Worm (Caenorhabditis elegans) whole organism, early embryonic: ENCODE results near the gene rpl-42.

Experiments used
- B0310.2 ChIP-seq: sonication (generic microtip); optimal IDR thresholded peaks from 2 replicates; lab custom pipeline; 2016; ENCODE audit warnings: mild to moderate bottlenecking, missing genetic modification characterization, missing compliant biosample characterization
- F13C5.2 ChIP-seq: sonication (generic microtip); optimal IDR thresholded peaks from 2 replicates; lab custom pipeline; 2017; ENCODE audit warnings: mild to moderate bottlenecking, missing genetic modification characterization, inconsistent platforms, missing compliant biosample characterization
- aly-1 ChIP-seq: sonication (generic microtip); optimal IDR thresholded peaks from 2 replicates; lab custom pipeline; 2016; ENCODE audit warnings: missing genetic modification characterization, missing compliant biosample characterization
- ama-1 ChIP-seq: fragments of 150-350 bp; optimal IDR thresholded peaks from 2 replicates; lab custom pipeline; 2014
- ceh-13 ChIP-seq: fragments of 200-800 bp; sonication (Bioruptor generic); optimal IDR thresholded peaks from 2 replicates; lab custom pipeline; 2018; ENCODE audit warnings: mild to moderate bottlenecking, missing genetic modification characterization, missing compliant biosample characterization
- ceh-36 ChIP-seq: sonication (generic microtip); optimal IDR thresholded peaks from 2 replicates; lab custom pipeline; 2016; ENCODE audit warnings: missing genetic modification characterization, inconsistent platforms, missing compliant biosample characterization
- ets-7 ChIP-seq: sonication (generic microtip); optimal IDR thresholded peaks from 2 replicates; lab custom pipeline; 2016; ENCODE audit warnings: missing genotype, missing genetic modification characterization, missing compliant biosample characterization
- flt-1 ChIP-seq: fragments of 200-800 bp; sonication (Bioruptor generic); IDR thresholded peaks from 2 replicates; pipeline ENCODE4 v1.3.6; 2022; ENCODE audit warnings: missing genetic modification characterization, missing compliant biosample characterization
- hmbx-1 ChIP-seq: sonication (generic microtip); optimal IDR thresholded peaks from 2 replicates; lab custom pipeline; 2016; ENCODE audit warnings: mild to moderate bottlenecking, missing genetic modification characterization, missing compliant biosample characterization
- hmg-4 ChIP-seq: fragments of 200-800 bp; sonication (Bioruptor generic); optimal IDR thresholded peaks from 2 replicates; lab custom pipeline; 2018; ENCODE audit warnings: mild to moderate bottlenecking, missing genetic modification characterization, missing compliant biosample characterization
- hnd-1 ChIP-seq: sonication (generic microtip); optimal IDR thresholded peaks from 2 replicates; lab custom pipeline; 2016; ENCODE audit warnings: missing genetic modification characterization, missing compliant biosample characterization
- pes-1 ChIP-seq: fragments of 200-800 bp; sonication (Bioruptor generic); IDR thresholded peaks from 2 replicates; pipeline ENCODE4 v1.3.6; 2022; ENCODE audit warnings: missing genetic modification reagents, missing genetic modification characterization, missing compliant biosample characterization
- scrt-1 ChIP-seq: fragments of 200-800 bp; sonication (Bioruptor generic); IDR thresholded peaks from 2 replicates; pipeline ENCODE4 v1.3.6; 2022; ENCODE audit warnings: missing genetic modification characterization, missing compliant biosample characterization
- sea-1 ChIP-seq: fragments of 200-800 bp; sonication (Bioruptor generic); conservative IDR thresholded peaks from 2 replicates; pipeline ENCODE4 v1.3.6; 2022; ENCODE audit warnings: missing genetic modification characterization, missing compliant biosample characterization
- tbx-11 ChIP-seq: fragments of 200-800 bp; sonication (Bioruptor generic); IDR thresholded peaks from 2 replicates; pipeline ENCODE4 v1.3.6; 2022; ENCODE audit warnings: missing genetic modification characterization, missing compliant biosample characterization
- tbx-37 ChIP-seq: fragments of 200-800 bp; sonication (Bioruptor generic); conservative IDR thresholded peaks from 2 replicates; pipeline ENCODE4 v1.3.6; 2022; ENCODE audit warnings: missing genetic modification reagents, missing genetic modification characterization, missing compliant biosample characterization
- tra-4 ChIP-seq: sonication (generic microtip); optimal IDR thresholded peaks from 2 replicates; lab custom pipeline; 2017; ENCODE audit warnings: missing genetic modification characterization, missing compliant biosample characterization

Gene rpl-42

ce11 chrII:11050678-11051077 lies 41.8 kb upstream of the rpl-42 start:
- TF ChIP-seq tbx-37 (GFP tag; lab: Robert Waterston, UW) (no peak), tbx-11 (GFP tag; lab: Robert Waterston, UW) (no peak), ceh-36 (tag; lab: Kevin White, UChicago) (no peak), scrt-1 (GFP tag; lab: Robert Waterston, UW) (no peak), B0310.2 (tag; lab: Kevin White, UChicago) (no peak), F13C5.2 (tag; lab: Kevin White, UChicago) (no peak), flt-1 (GFP tag; lab: Robert Waterston, UW) (no peak), tra-4 (tag; lab: Kevin White, UChicago) (no peak), ama-1 (lab: Kevin White, UChicago) (no peak), hnd-1 (tag; lab: Kevin White, UChicago) (no peak), hmg-4 (GFP tag; lab: Kevin White, UChicago) (no peak)

DNA sequence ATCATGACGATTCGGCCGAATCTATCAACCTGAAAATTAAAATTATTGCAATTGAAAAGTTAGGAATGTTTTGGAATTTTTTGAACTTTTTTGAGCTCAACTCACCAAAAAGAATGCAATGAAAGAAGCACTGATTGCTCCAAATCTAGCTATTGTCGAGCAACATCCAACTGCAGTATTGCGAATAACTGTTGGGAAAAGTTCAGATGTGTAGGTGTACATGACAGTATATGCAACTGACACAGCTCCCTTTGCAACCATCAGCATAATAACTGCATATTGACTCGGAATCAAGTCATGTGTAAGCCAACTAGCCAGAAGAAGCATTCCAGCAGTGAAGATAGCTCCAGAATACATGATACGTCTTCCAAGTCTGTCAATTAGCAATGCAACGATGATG lies 40.0 kb upstream of the rpl-42 start:
- TF ChIP-seq B0310.2 (tag; lab: Kevin White, UChicago), result no peak
- no peak for TF ChIP-seq tbx-37 (GFP tag; lab: Robert Waterston, UW)
- no peak for TF ChIP-seq tra-4 (tag; lab: Kevin White, UChicago)
- TF ChIP-seq aly-1, result no peak
- no peak for TF ChIP-seq flt-1 (GFP tag; lab: Robert Waterston, UW)
- TF ChIP-seq hmg-4 (GFP tag; lab: Kevin White, UChicago), result no peak
- TF ChIP-seq pes-1, result no peak
- TF ChIP-seq ama-1 (lab: Kevin White, UChicago), result no peak
- no peak for TF ChIP-seq ceh-13 (GFP tag; lab: Kevin White, UChicago)
- TF ChIP-seq tbx-11 (GFP tag; lab: Robert Waterston, UW), result no peak
- TF ChIP-seq hnd-1 (tag; lab: Kevin White, UChicago), result no peak
- TF ChIP-seq ceh-36 (tag; lab: Kevin White, UChicago), result no peak
- TF ChIP-seq sea-1 (GFP tag; lab: Robert Waterston, UW), result no peak
- no peak for TF ChIP-seq F13C5.2 (tag; lab: Kevin White, UChicago)
- no peak for TF ChIP-seq ets-7 (tag; lab: Kevin White, UChicago)
- no peak for TF ChIP-seq hmbx-1 (tag; lab: Kevin White, UChicago)

DNA sequence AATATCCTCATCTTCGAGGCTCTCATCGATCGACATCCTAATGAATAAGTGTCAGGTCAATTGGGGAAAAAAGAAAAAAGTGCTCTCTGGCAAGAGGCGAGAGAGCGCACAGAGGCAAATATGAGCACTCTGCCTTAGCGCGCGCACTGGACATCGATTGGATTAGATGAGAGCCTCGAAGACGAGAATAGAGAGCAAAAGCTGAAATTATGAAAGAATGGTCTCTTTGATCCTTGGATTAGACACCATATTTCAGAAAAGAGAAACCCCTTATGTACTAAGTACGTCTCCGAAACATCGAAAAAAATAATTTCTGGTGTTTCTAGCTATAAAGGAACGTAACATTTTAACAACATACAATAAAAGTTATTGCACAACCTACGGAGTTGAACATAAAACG lies 37.3 kb upstream of the rpl-42 start, which contains the start of gene F45E10.2:
Gene F45E10.2, minus strand, starts transcription at position 101 of the 400 bp plus-strand sequence.
- no peak for TF ChIP-seq hmg-4 (GFP tag; lab: Kevin White, UChicago)
- no peak for TF ChIP-seq scrt-1 (GFP tag; lab: Robert Waterston, UW)
- no peak for TF ChIP-seq aly-1
- no peak for TF ChIP-seq tbx-37 (GFP tag; lab: Robert Waterston, UW)
- TF ChIP-seq hmbx-1 (tag; lab: Kevin White, UChicago), result no peak
- no peak for TF ChIP-seq ceh-13 (GFP tag; lab: Kevin White, UChicago)
- TF ChIP-seq tra-4 (tag; lab: Kevin White, UChicago), result no peak
- TF ChIP-seq pes-1, result no peak
- TF ChIP-seq tbx-11 (GFP tag; lab: Robert Waterston, UW), result no peak
- TF ChIP-seq ama-1 (lab: Kevin White, UChicago), result no peak
- no peak for TF ChIP-seq F13C5.2 (tag; lab: Kevin White, UChicago)
- no peak for TF ChIP-seq ets-7 (tag; lab: Kevin White, UChicago)
- no peak for TF ChIP-seq sea-1 (GFP tag; lab: Robert Waterston, UW)
- TF ChIP-seq B0310.2 (tag; lab: Kevin White, UChicago), result no peak
- TF ChIP-seq ceh-36 (tag; lab: Kevin White, UChicago), result no peak
- TF ChIP-seq hnd-1 (tag; lab: Kevin White, UChicago), result no peak
- TF ChIP-seq flt-1 (GFP tag; lab: Robert Waterston, UW), result no peak

- no peak for TF ChIP-seq tbx-37 (GFP tag; lab: Robert Waterston, UW)
- TF ChIP-seq ets-7 (tag; lab: Kevin White, UChicago), result no peak
- TF ChIP-seq hnd-1 (tag; lab: Kevin White, UChicago), result no peak
- no peak for TF ChIP-seq hmg-4 (GFP tag; lab: Kevin White, UChicago)
- no peak for TF ChIP-seq pes-1
- TF ChIP-seq hmbx-1 (tag; lab: Kevin White, UChicago), result no peak
- no peak for TF ChIP-seq sea-1 (GFP tag; lab: Robert Waterston, UW)
- TF ChIP-seq scrt-1 (GFP tag; lab: Robert Waterston, UW), result no peak
- TF ChIP-seq tbx-11 (GFP tag; lab: Robert Waterston, UW), result no peak
- no peak for TF ChIP-seq flt-1 (GFP tag; lab: Robert Waterston, UW)
- TF ChIP-seq tra-4 (tag; lab: Kevin White, UChicago), result no peak
- TF ChIP-seq ceh-13 (GFP tag; lab: Kevin White, UChicago), result no peak
- no peak for TF ChIP-seq B0310.2 (tag; lab: Kevin White, UChicago)
- TF ChIP-seq ceh-36 (tag; lab: Kevin White, UChicago), result no peak
- TF ChIP-seq ama-1 (lab: Kevin White, UChicago), result no peak
- TF ChIP-seq aly-1, result no peak
- no peak for TF ChIP-seq F13C5.2 (tag; lab: Kevin White, UChicago)
Observed at ce11 chrII:11057256-11057655, 35.3 kb upstream of the rpl-42 start.

ce11 chrII:11064191-11064695 lies 28.3 kb upstream of the rpl-42 start:
- no peak for TF ChIP-seq tbx-37 (GFP tag; lab: Robert Waterston, UW)
- TF ChIP-seq ceh-36 (tag; lab: Kevin White, UChicago), result no peak
- no peak for TF ChIP-seq scrt-1 (GFP tag; lab: Robert Waterston, UW)
- TF ChIP-seq ets-7 (tag; lab: Kevin White, UChicago), result no peak
- no peak for TF ChIP-seq pes-1
- TF ChIP-seq aly-1, result no peak
- no peak for TF ChIP-seq hmbx-1 (tag; lab: Kevin White, UChicago)
- TF ChIP-seq hnd-1 (tag; lab: Kevin White, UChicago), result no peak
- TF ChIP-seq B0310.2 (tag; lab: Kevin White, UChicago), result no peak
- TF ChIP-seq tbx-11 (GFP tag; lab: Robert Waterston, UW), result no peak
- no peak for TF ChIP-seq sea-1 (GFP tag; lab: Robert Waterston, UW)
- TF ChIP-seq ama-1 (lab: Kevin White, UChicago), result no peak
- no peak for TF ChIP-seq flt-1 (GFP tag; lab: Robert Waterston, UW)
- TF ChIP-seq tra-4 (tag; lab: Kevin White, UChicago), result no peak
- TF ChIP-seq hmg-4 (GFP tag; lab: Kevin White, UChicago), result no peak
- no peak for TF ChIP-seq ceh-13 (GFP tag; lab: Kevin White, UChicago)
- TF ChIP-seq F13C5.2 (tag; lab: Kevin White, UChicago), result no peak

DNA sequence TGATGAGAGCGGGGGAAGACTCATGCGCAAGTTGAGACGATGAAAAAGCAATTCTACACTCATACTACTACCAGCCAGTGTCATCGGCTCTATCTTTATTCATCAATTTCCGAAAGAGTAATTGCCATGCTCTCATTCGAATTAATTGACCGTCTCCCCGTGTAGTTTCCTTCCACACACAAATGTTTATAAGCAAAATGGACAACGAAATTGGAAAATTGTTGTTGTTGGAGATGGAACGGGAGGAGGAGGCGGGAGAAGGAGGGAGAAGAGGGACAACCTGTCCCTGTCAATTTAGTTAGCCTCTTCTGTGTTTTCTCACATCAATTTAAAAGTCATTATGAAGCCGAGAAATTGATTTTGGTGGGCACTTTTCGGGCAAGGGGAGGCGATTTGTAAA lies 19.9 kb upstream of the rpl-42 start:
- TF ChIP-seq pes-1 (no peak), ama-1 (lab: Kevin White, UChicago) (no peak), tra-4 (tag; lab: Kevin White, UChicago) (no peak), B0310.2 (tag; lab: Kevin White, UChicago) (no peak), ceh-13 (GFP tag; lab: Kevin White, UChicago) (no peak), F13C5.2 (tag; lab: Kevin White, UChicago) (no peak), hmg-4 (GFP tag; lab: Kevin White, UChicago) (no peak), aly-1 (no peak), flt-1 (GFP tag; lab: Robert Waterston, UW) (no peak), scrt-1 (GFP tag; lab: Robert Waterston, UW) (no peak), ets-7 (tag; lab: Kevin White, UChicago) (no peak), sea-1 (GFP tag; lab: Robert Waterston, UW) (no peak), tbx-37 (GFP tag; lab: Robert Waterston, UW) (no peak), tbx-11 (GFP tag; lab: Robert Waterston, UW) (no peak), ceh-36 (tag; lab: Kevin White, UChicago) (no peak), hmbx-1 (tag; lab: Kevin White, UChicago) (no peak), hnd-1 (tag; lab: Kevin White, UChicago) (no peak)
